Fruit fly (Drosophila melanogaster) whole organism, embryonic: ENCODE results near the gene CG6652.

Source experiments
- Abd-B ChIP-seq: fragments of 200-800 bp; sonication (Bioruptor generic); optimal IDR thresholded peaks from 2 replicates; lab custom pipeline; 2018; ENCODE audit warnings: missing biosample characterization, mild to moderate bottlenecking, missing genetic modification characterization, moderate library complexity
- Antp ChIP-seq: fragments of 200-800 bp; sonication (Bioruptor generic); optimal IDR thresholded peaks from 3 replicates; lab custom pipeline; 2016; ENCODE audit warnings: missing biosample characterization, missing genetic modification characterization
- Bteb2 ChIP-seq: fragments of 200-800 bp; sonication (Bioruptor generic); optimal IDR thresholded peaks from 2 replicates; lab custom pipeline; 2016; ENCODE audit warnings: missing biosample characterization, missing genetic modification characterization
- CG10267 ChIP-seq: fragments of 200-800 bp; sonication (Bioruptor generic); optimal IDR thresholded peaks from 2 replicates; lab custom pipeline; 2018; ENCODE audit warnings: missing biosample characterization, mild to moderate bottlenecking, missing genetic modification characterization, moderate library complexity
- CG11456 ChIP-seq: fragments of 200-800 bp; sonication (Bioruptor generic); IDR thresholded peaks from 3 replicates; pipeline ENCODE4 v1.3.6; 2022; ENCODE audit warnings: missing biosample characterization, missing genetic modification characterization
- CG12104 ChIP-seq: fragments of 200-800 bp; sonication (Bioruptor generic); optimal IDR thresholded peaks from 3 replicates; lab custom pipeline; 2016; ENCODE audit warnings: missing biosample characterization, missing genetic modification characterization
- CG12942 ChIP-seq: fragments of 200-800 bp; sonication (Bioruptor generic); optimal IDR thresholded peaks from 3 replicates; lab custom pipeline; 2016; ENCODE audit warnings: missing biosample characterization, missing genetic modification characterization
- CG14014 ChIP-seq: fragments of 200-800 bp; sonication (Bioruptor generic); IDR thresholded peaks from 2 replicates; pipeline ENCODE4 v1.3.6; 2022; ENCODE audit warnings: missing biosample characterization, missing genetic modification characterization
- CG14860 ChIP-seq: fragments of 200-800 bp; sonication (Bioruptor generic); IDR thresholded peaks from 3 replicates; pipeline ENCODE4 v1.3.6; 2022; ENCODE audit warnings: missing biosample characterization, missing genetic modification characterization; ENCODE audit not compliant: partially characterized antibody
- CG1603 ChIP-seq: fragments of 200-800 bp; sonication (Bioruptor generic); optimal IDR thresholded peaks from 2 replicates; lab custom pipeline; 2019; ENCODE audit warnings: missing biosample characterization, mild to moderate bottlenecking, missing genetic modification characterization, moderate library complexity
- CG18262 ChIP-seq: fragments of 200-800 bp; optimal IDR thresholded peaks from 3 replicates; lab custom pipeline; 2019; ENCODE audit warnings: missing biosample characterization, mild to moderate bottlenecking, missing genetic modification characterization, moderate library complexity
- CG32767 ChIP-seq: fragments of 200-800 bp; sonication (Bioruptor generic); IDR thresholded peaks from 2 replicates; pipeline ENCODE4 v1.3.6; 2022; ENCODE audit warnings: missing biosample characterization, missing genetic modification characterization
- CG34376 ChIP-seq: fragments of 200-800 bp; sonication (Bioruptor generic); optimal IDR thresholded peaks from 2 replicates; lab custom pipeline; 2018; ENCODE audit warnings: missing biosample characterization, mild to moderate bottlenecking, missing genetic modification characterization
- CG42726 ChIP-seq: fragments of 200-800 bp; sonication (Bioruptor generic); IDR thresholded peaks from 2 replicates; pipeline ENCODE4 v1.3.6; 2022; ENCODE audit warnings: missing biosample characterization, missing genetic modification characterization; ENCODE audit not compliant: partially characterized antibody
- CG7556 ChIP-seq: fragments of 200-800 bp; sonication (Bioruptor generic); optimal IDR thresholded peaks from 2 replicates; lab custom pipeline; 2017; ENCODE audit warnings: missing biosample characterization, mild to moderate bottlenecking, missing genetic modification characterization
- CG8388 ChIP-seq: fragments of 200-800 bp; sonication (Bioruptor generic); optimal IDR thresholded peaks from 2 replicates; lab custom pipeline; 2019; ENCODE audit warnings: missing biosample characterization, mild to moderate bottlenecking, missing genetic modification characterization, moderate library complexity
- CG9727 ChIP-seq: fragments of 200-800 bp; sonication (Bioruptor generic); optimal IDR thresholded peaks from 3 replicates; lab custom pipeline; 2017; ENCODE audit warnings: missing biosample characterization, mild to moderate bottlenecking, missing genetic modification characterization
- CHES-1-like ChIP-seq: fragments of 200-800 bp; sonication (Bioruptor generic); optimal IDR thresholded peaks from 2 replicates; lab custom pipeline; 2016; ENCODE audit warnings: missing biosample characterization, missing genetic modification characterization
- Camta ChIP-seq: fragments of 200-800 bp; sonication (Bioruptor generic); optimal IDR thresholded peaks from 2 replicates; lab custom pipeline; 2016; ENCODE audit warnings: missing biosample characterization, missing genetic modification characterization
- D19B ChIP-seq: fragments of 200-800 bp; sonication (Bioruptor generic); optimal IDR thresholded peaks from 2 replicates; lab custom pipeline; 2017; ENCODE audit warnings: missing biosample characterization, mild to moderate bottlenecking, missing genetic modification characterization
- Dbx ChIP-seq: fragments of 200-800 bp; sonication (Bioruptor generic); IDR thresholded peaks from 3 replicates; pipeline ENCODE4 v1.3.6; 2022; ENCODE audit warnings: missing biosample characterization, missing genetic modification characterization
- Dfd ChIP-seq, 2 experiments: fragments of >200 bp; optimal IDR thresholded peaks; 2 replicates each; lab custom pipeline; 2017; ENCODE audit warnings: missing biosample characterization in 2 of 2, missing genetic modification characterization in 2 of 2
- Dref ChIP-seq: fragments of 200-800 bp; sonication (Bioruptor generic); IDR thresholded peaks from 2 replicates; pipeline ENCODE4 v1.3.6; 2022; ENCODE audit warnings: missing biosample characterization, missing genetic modification characterization
- Eip74EF ChIP-seq, 2 experiments: fragments of 200-800 bp in 1 of 2; fragments of >200 bp in 1 of 2; sonication (Bioruptor generic) in 1 of 2; optimal IDR thresholded peaks; 2 replicates each; lab custom pipeline; 2017 to 2019; ENCODE audit warnings: missing biosample characterization in 2 of 2, missing genetic modification characterization in 2 of 2, mild to moderate bottlenecking in 1 of 2, moderate library complexity in 1 of 2
- Gsc ChIP-seq: fragments of 200-800 bp; sonication (Bioruptor generic); IDR thresholded peaks from 2 replicates; pipeline ENCODE4 v1.3.6; 2022; ENCODE audit warnings: missing biosample characterization, missing genetic modification characterization
- HHEX ChIP-seq: fragments of 200-800 bp; sonication (Bioruptor generic); optimal IDR thresholded peaks from 3 replicates; lab custom pipeline; 2017; ENCODE audit warnings: missing biosample characterization, mild to moderate bottlenecking, missing genetic modification characterization, missing genetic modification reagents
- Lpt ChIP-seq: fragments of >200 bp; optimal IDR thresholded peaks from 2 replicates; lab custom pipeline; 2018; ENCODE audit warnings: missing biosample characterization, missing genetic modification characterization
- Med ChIP-seq: fragments of 200-800 bp; sonication (Bioruptor generic); peaks from one replicate; lab custom pipeline; 2016; ENCODE audit warnings: missing biosample characterization, missing genetic modification characterization, mild to moderate bottlenecking, inconsistent platforms, moderate library complexity
- Oli ChIP-seq: fragments of 200-800 bp; sonication (Bioruptor generic); optimal IDR thresholded peaks from 2 replicates; lab custom pipeline; 2018; ENCODE audit warnings: missing biosample characterization, mild to moderate bottlenecking, missing genetic modification characterization, moderate library complexity
- Optix ChIP-seq: fragments of 200-800 bp; sonication (Bioruptor generic); IDR thresholded peaks from 3 replicates; pipeline ENCODE4 v1.3.6; 2022; ENCODE audit warnings: missing biosample characterization, missing genetic modification characterization
- Pdp1 ChIP-seq, 2 experiments: fragments of 200-800 bp; sonication (Bioruptor generic); optimal IDR thresholded peaks; 3 replicates each; lab custom pipeline; 2016; ENCODE audit warnings: missing biosample characterization in 2 of 2, missing genetic modification characterization in 2 of 2, mild to moderate bottlenecking in 1 of 2, moderate library complexity in 1 of 2
- Sin3A ChIP-seq: fragments of >200 bp; optimal IDR thresholded peaks from 2 replicates; lab custom pipeline; 2018
- Sox100B ChIP-seq: fragments of 200-800 bp; sonication (Bioruptor generic); optimal IDR thresholded peaks from 3 replicates; lab custom pipeline; 2018; ENCODE audit warnings: missing biosample characterization, mild to moderate bottlenecking, missing genetic modification characterization
- Stat92E ChIP-seq, 3 experiments: fragments of >200 bp in 2 of 3; fragments of 200-800 bp in 1 of 3; sonication (Bioruptor generic) in 1 of 3; optimal IDR thresholded peaks; 2 replicates each; lab custom pipeline; 2017 to 2019; ENCODE audit warnings: missing biosample characterization in 3 of 3, missing genetic modification characterization in 3 of 3, mild to moderate bottlenecking in 1 of 3, moderate library complexity in 1 of 3
- Trl ChIP-seq, 3 experiments: fragments of >200 bp in 2 of 3; fragments of 200-800 bp in 1 of 3; sonication (Bioruptor generic) in 1 of 3; optimal IDR thresholded peaks; 2 replicates in 1 of 3; 3 replicates in 2 of 3; lab custom pipeline; 2016 to 2017; ENCODE audit warnings: missing biosample characterization in 1 of 3, missing genetic modification characterization in 1 of 3
- al ChIP-seq: fragments of 200-800 bp; sonication (Bioruptor generic); IDR thresholded peaks from 2 replicates; pipeline ENCODE4 v1.3.6; 2022; ENCODE audit warnings: missing biosample characterization, missing genetic modification characterization
- ash1 ChIP-seq: fragments of 200-800 bp; sonication (Bioruptor generic); optimal IDR thresholded peaks from 2 replicates; lab custom pipeline; 2018; ENCODE audit warnings: missing biosample characterization, mild to moderate bottlenecking, missing genetic modification characterization
- cas ChIP-seq: fragments of 200-800 bp; sonication (Bioruptor generic); IDR thresholded peaks from 2 replicates; pipeline ENCODE4 v1.3.6; 2022; ENCODE audit warnings: missing biosample characterization, missing genetic modification characterization
- dmrt11E ChIP-seq: fragments of 200-800 bp; sonication (Bioruptor generic); optimal IDR thresholded peaks from 3 replicates; lab custom pipeline; 2018; ENCODE audit warnings: missing biosample characterization, mild to moderate bottlenecking, missing genetic modification characterization, moderate library complexity
- exex ChIP-seq: fragments of 200-800 bp; sonication (Bioruptor generic); optimal IDR thresholded peaks from 4 replicates; lab custom pipeline; 2018; ENCODE audit warnings: missing biosample characterization, mild to moderate bottlenecking, missing genetic modification characterization, moderate library complexity
- fru ChIP-seq: fragments of >200 bp; optimal IDR thresholded peaks from 2 replicates; lab custom pipeline; 2017
- gce ChIP-seq: fragments of 200-800 bp; sonication (Bioruptor generic); IDR thresholded peaks from 3 replicates; pipeline ENCODE4 v1.3.6; 2022; ENCODE audit warnings: missing biosample characterization, missing genetic modification characterization
- jigr1 ChIP-seq: fragments of 200-800 bp; sonication (Bioruptor generic); IDR thresholded peaks from 3 replicates; pipeline ENCODE4 v1.3.6; 2022; ENCODE audit warnings: missing biosample characterization, missing genetic modification characterization
- pros ChIP-seq: fragments of 200-800 bp; sonication (Bioruptor generic); optimal IDR thresholded peaks from 3 replicates; lab custom pipeline; 2019; ENCODE audit warnings: missing biosample characterization, mild to moderate bottlenecking, missing genetic modification characterization, moderate library complexity
- ranshi ChIP-seq: fragments of 200-800 bp; sonication (Bioruptor generic); IDR thresholded peaks from 2 replicates; pipeline ENCODE4 v1.3.6; 2022; ENCODE audit warnings: missing biosample characterization, missing genetic modification characterization
- scrt ChIP-seq: fragments of 200-800 bp; sonication (Bioruptor generic); optimal IDR thresholded peaks from 2 replicates; lab custom pipeline; 2018; ENCODE audit warnings: missing biosample characterization, mild to moderate bottlenecking, missing genetic modification characterization, moderate library complexity
- tap ChIP-seq: fragments of 200-800 bp; optimal IDR thresholded peaks from 3 replicates; lab custom pipeline; 2019; ENCODE audit warnings: missing biosample characterization, mild to moderate bottlenecking, missing genetic modification characterization, moderate library complexity
- unpg ChIP-seq: fragments of 200-800 bp; sonication (Bioruptor generic); optimal IDR thresholded peaks from 3 replicates; lab custom pipeline; 2018; ENCODE audit warnings: missing biosample characterization, mild to moderate bottlenecking, missing genetic modification characterization, moderate library complexity

The CG6652 gene

DNA sequence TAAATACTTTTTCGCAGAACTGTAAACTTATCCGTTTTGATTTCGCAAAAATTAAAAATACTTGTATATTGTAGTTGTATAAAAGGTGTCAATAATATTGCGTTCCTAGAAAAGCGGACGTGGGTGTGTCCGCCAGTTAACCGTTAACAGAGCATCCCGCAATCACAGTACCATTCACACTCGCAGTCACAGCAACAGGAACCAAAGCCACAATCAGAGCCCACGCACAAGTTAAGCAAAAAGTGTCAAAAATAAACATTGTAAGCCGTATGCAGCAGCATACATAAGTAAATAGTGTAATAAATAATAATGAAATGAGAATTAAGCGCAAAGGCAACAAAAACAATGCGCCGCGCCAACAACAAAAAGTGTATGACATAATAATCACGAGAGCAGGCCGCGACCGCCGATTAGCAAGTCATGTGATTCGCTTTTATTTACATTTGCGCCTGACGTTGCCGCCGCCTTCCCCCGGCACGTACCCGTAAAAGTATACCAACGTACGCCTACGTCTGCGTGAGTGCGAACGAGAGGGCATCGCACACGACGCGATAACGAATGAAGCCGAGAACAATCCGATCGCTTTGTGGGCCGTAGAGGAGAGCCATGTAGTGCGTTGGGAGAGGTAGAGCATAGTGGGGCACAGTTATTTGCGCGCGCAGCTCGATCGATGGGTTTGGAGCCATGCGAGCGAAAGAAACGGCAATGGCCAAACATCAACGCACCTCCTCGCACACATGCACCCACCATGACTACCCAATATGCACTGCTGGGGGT, 12.8 kb downstream of the CG6652 start (continued):
- no peak for TF ChIP-seq tap (tag; lab: Kevin White, UChicago)
- TF ChIP-seq Lpt (GFP tag; lab: Kevin White, UChicago), result no peak
- TF ChIP-seq Optix (GFP tag; lab: Robert Waterston, UW), result no peak; the same call in 2 of the 3 replicates
- TF ChIP-seq dmrt11E, result no peak
- no peak for TF ChIP-seq Abd-B (GFP tag; lab: Kevin White, UChicago)
- 0 out of 2 replicates have a peak, but pooled peaks have one; percentile 24 for TF ChIP-seq Dref (GFP tag; lab: Robert Waterston, UW)
- peak; percentile 73 for TF ChIP-seq CG32767 (GFP tag; lab: Robert Waterston, UW)
- TF ChIP-seq cas (GFP tag; lab: Robert Waterston, UW), result no peak
- TF ChIP-seq Camta, result no peak
- TF ChIP-seq CG1603 (tag; lab: Kevin White, UChicago), result peak; percentile 34
- TF ChIP-seq Gsc (GFP tag; lab: Robert Waterston, UW), result no peak
- peak; percentile 14; the same call in 1 of the 2 replicates for TF ChIP-seq CG14014 (GFP tag; lab: Robert Waterston, UW)
- TF ChIP-seq Dfd (GFP tag; optimal IDR thresholded peaks at IDR 0.05; lab: Kevin White, UChicago), result no peak
- TF ChIP-seq CG8388 (GFP tag; lab: Kevin White, UChicago), result no peak
- TF ChIP-seq CHES-1-like (GFP tag; lab: Kevin White, UChicago), result no peak
- TF ChIP-seq Sin3A (lab: Kevin White, UChicago), result no peak
- TF ChIP-seq CG12104, result no peak
- peak; percentile 46 for TF ChIP-seq D19B (GFP tag; lab: Kevin White, UChicago)
- no peak for TF ChIP-seq Bteb2
- TF ChIP-seq jigr1, result no peak
- peak; percentile 24; the same call in 1 of the 2 replicates for TF ChIP-seq al (GFP tag; lab: Robert Waterston, UW)
- TF ChIP-seq exex (tag; lab: Kevin White, UChicago), result peak; percentile 95
- peak; percentile 60 for TF ChIP-seq ash1 (GFP tag; lab: Kevin White, UChicago)
- peak; percentile 58 for TF ChIP-seq pros
- peak; percentile 65; the same call in 1 of the 3 replicates for TF ChIP-seq Dbx (GFP tag; lab: Robert Waterston, UW)
- peak in 1 of 3 experiments; percentile 36 for TF ChIP-seq Stat92E (GFP tag; optimal IDR thresholded peaks at IDR 0.05; lab: Kevin White, UChicago)
- TF ChIP-seq Pdp1 (GFP tag; optimal IDR thresholded peaks at IDR 0.05; lab: Kevin White, UChicago), result peak; percentile 36 to 98
- TF ChIP-seq Trl (optimal IDR thresholded peaks at IDR 0.05; lab: Kevin White, UChicago), result peak; percentile 43 to 54
- TF ChIP-seq Trl (GFP tag; optimal IDR thresholded peaks at IDR 0.05; lab: Kevin White, UChicago), result no peak
- TF ChIP-seq Med, result peak; percentile 87
- no peak for TF ChIP-seq CG14860 (GFP tag; lab: Robert Waterston, UW)
- peak; percentile 41 for TF ChIP-seq Oli
- peak; percentile 25 for TF ChIP-seq unpg (GFP tag; lab: Kevin White, UChicago)
- peak; percentile 67; the same call in 1 of the 2 replicates for TF ChIP-seq CG42726 (GFP tag; lab: Robert Waterston, UW)
- TF ChIP-seq Eip74EF (GFP tag; optimal IDR thresholded peaks at IDR 0.05; lab: Kevin White, UChicago), result peak in 1 of 2 experiments; percentile 48
- TF ChIP-seq Antp (GFP tag; lab: Kevin White, UChicago), result no peak
- peak; percentile 42 for TF ChIP-seq CG9727
- TF ChIP-seq CG10267, result no peak
- TF ChIP-seq CG12942 (GFP tag; lab: Kevin White, UChicago), result peak; percentile 1
- TF ChIP-seq fru (lab: Kevin White, UChicago), result no peak
- TF ChIP-seq scrt (GFP tag; lab: Kevin White, UChicago), result peak; percentile 50
- 0 out of 2 replicates have a peak, but pooled peaks have one; percentile 26 for TF ChIP-seq ranshi (GFP tag; lab: Robert Waterston, UW)
- TF ChIP-seq CG34376 (GFP tag; lab: Kevin White, UChicago), result peak; percentile 95
- peak; percentile 40 for TF ChIP-seq HHEX (GFP tag; lab: Kevin White, UChicago)
- peak; percentile 0 for TF ChIP-seq CG18262 (tag; lab: Kevin White, UChicago)
- TF ChIP-seq CG11456 (GFP tag; lab: Robert Waterston, UW), result no peak
- TF ChIP-seq CG7556, result peak; percentile 54
- TF ChIP-seq gce (GFP tag; lab: Robert Waterston, UW), result 0 out of 3 replicates have a peak, but pooled peaks have one; percentile 44
- peak; percentile 41 for TF ChIP-seq Sox100B (GFP tag; lab: Kevin White, UChicago)
